Fruit fly (Drosophila melanogaster) whole organism, pupa: ENCODE results near the gene CG14442.

ENCODE experiments used
- CG10348 ChIP-seq: fragments of 200-800 bp; sonication (Bioruptor generic); IDR thresholded peaks from 2 replicates; pipeline ENCODE4 v1.3.6; 2022; ENCODE audit warnings: missing biosample characterization, missing genetic modification characterization
- CG12605 ChIP-seq: fragments of 200-800 bp; sonication (Bioruptor generic); IDR thresholded peaks from 2 replicates; pipeline ENCODE4 v1.3.6; 2022; ENCODE audit warnings: missing biosample characterization, missing genetic modification characterization
- CG13204 ChIP-seq: fragments of 200-800 bp; sonication (Bioruptor generic); optimal IDR thresholded peaks from 2 replicates; lab custom pipeline; 2018; ENCODE audit warnings: missing biosample characterization, mild to moderate bottlenecking, missing genetic modification characterization, moderate library complexity
- CG14655 ChIP-seq: fragments of 200-800 bp; sonication (Bioruptor generic); optimal IDR thresholded peaks from 3 replicates; lab custom pipeline; 2017; ENCODE audit warnings: mild to moderate bottlenecking, missing biosample characterization, missing genetic modification reagents, missing genetic modification characterization
- CG15710 ChIP-seq: fragments of 200-800 bp; sonication (Bioruptor generic); optimal IDR thresholded peaks from 2 replicates; lab custom pipeline; 2018; ENCODE audit warnings: missing biosample characterization, mild to moderate bottlenecking, missing genetic modification characterization, moderate library complexity
- CG17806 ChIP-seq: fragments of 200-800 bp; sonication (Bioruptor generic); optimal IDR thresholded peaks from 2 replicates; lab custom pipeline; 2018; ENCODE audit warnings: missing biosample characterization, mild to moderate bottlenecking, missing genetic modification characterization, moderate library complexity
- CG32121 ChIP-seq: fragments of 200-800 bp; sonication (Bioruptor generic); IDR thresholded peaks from 2 replicates; pipeline ENCODE4 v1.3.6; 2022; ENCODE audit warnings: missing biosample characterization, missing genetic modification characterization
- CG34367 ChIP-seq: fragments of 200-800 bp; sonication (Bioruptor generic); optimal IDR thresholded peaks from 2 replicates; lab custom pipeline; 2018; ENCODE audit warnings: missing biosample characterization, mild to moderate bottlenecking, missing genetic modification characterization
- CG4496 ChIP-seq: fragments of 200-800 bp; sonication (Bioruptor generic); IDR thresholded peaks from 3 replicates; pipeline ENCODE4 v1.3.6; 2022; ENCODE audit warnings: missing biosample characterization, missing genetic modification characterization
- CG8159 ChIP-seq: fragments of 200-800 bp; sonication (Bioruptor generic); optimal IDR thresholded peaks from 3 replicates; lab custom pipeline; 2018; ENCODE audit warnings: missing biosample characterization, mild to moderate bottlenecking, missing genetic modification characterization, moderate library complexity
- CG8301 ChIP-seq: fragments of 200-800 bp; sonication (Bioruptor generic); optimal IDR thresholded peaks from 2 replicates; lab custom pipeline; 2018; ENCODE audit warnings: missing biosample characterization, mild to moderate bottlenecking, missing genetic modification characterization
- CG9948 ChIP-seq: fragments of 200-800 bp; sonication (Bioruptor generic); optimal IDR thresholded peaks from 2 replicates; lab custom pipeline; 2018; ENCODE audit warnings: missing biosample characterization, mild to moderate bottlenecking, missing genetic modification characterization, moderate library complexity
- D1 ChIP-seq: fragments of 200-800 bp; sonication (Bioruptor generic); optimal IDR thresholded peaks from 2 replicates; lab custom pipeline; 2018; ENCODE audit warnings: missing biosample characterization, mild to moderate bottlenecking, missing genetic modification characterization, moderate library complexity
- EcR ChIP-seq: fragments of 200-800 bp; sonication (Bioruptor generic); optimal IDR thresholded peaks from 3 replicates; lab custom pipeline; 2019; ENCODE audit warnings: missing biosample characterization, missing genetic modification characterization, mild to moderate bottlenecking, moderate library complexity, missing genetic modification reagents
- Ets98B ChIP-seq: fragments of 200-800 bp; sonication (Bioruptor generic); IDR thresholded peaks from 2 replicates; pipeline ENCODE4 v1.3.6; 2022; ENCODE audit warnings: missing biosample characterization, missing genetic modification characterization
- Pif1A ChIP-seq: fragments of 200-800 bp; sonication (Bioruptor generic); optimal IDR thresholded peaks from 3 replicates; lab custom pipeline; 2016; ENCODE audit warnings: missing biosample characterization, missing genetic modification characterization
- Pif1B ChIP-seq: fragments of 200-800 bp; sonication (Bioruptor generic); optimal IDR thresholded peaks from 3 replicates; lab custom pipeline; 2016; ENCODE audit warnings: missing biosample characterization, missing genetic modification characterization
- Snoo ChIP-seq: fragments of 200-800 bp; sonication (Bioruptor generic); optimal IDR thresholded peaks from 3 replicates; lab custom pipeline; 2017; ENCODE audit warnings: missing biosample characterization, mild to moderate bottlenecking, missing genetic modification characterization, inconsistent platforms
- fd96Ca ChIP-seq: fragments of 200-800 bp; sonication (Bioruptor generic); IDR thresholded peaks from 3 replicates; pipeline ENCODE4 v1.3.6; 2022; ENCODE audit warnings: missing biosample characterization, missing genetic modification characterization
- gl ChIP-seq: fragments of 200-800 bp; sonication (Bioruptor generic); optimal IDR thresholded peaks from 2 replicates; lab custom pipeline; 2018; ENCODE audit warnings: missing biosample characterization, mild to moderate bottlenecking, missing genetic modification characterization
- rn ChIP-seq: fragments of 200-800 bp; sonication (Bioruptor generic); IDR thresholded peaks from 2 replicates; pipeline ENCODE4 v1.3.6; 2022; ENCODE audit warnings: missing biosample characterization, missing genetic modification characterization

CG14442 gene

DNA sequence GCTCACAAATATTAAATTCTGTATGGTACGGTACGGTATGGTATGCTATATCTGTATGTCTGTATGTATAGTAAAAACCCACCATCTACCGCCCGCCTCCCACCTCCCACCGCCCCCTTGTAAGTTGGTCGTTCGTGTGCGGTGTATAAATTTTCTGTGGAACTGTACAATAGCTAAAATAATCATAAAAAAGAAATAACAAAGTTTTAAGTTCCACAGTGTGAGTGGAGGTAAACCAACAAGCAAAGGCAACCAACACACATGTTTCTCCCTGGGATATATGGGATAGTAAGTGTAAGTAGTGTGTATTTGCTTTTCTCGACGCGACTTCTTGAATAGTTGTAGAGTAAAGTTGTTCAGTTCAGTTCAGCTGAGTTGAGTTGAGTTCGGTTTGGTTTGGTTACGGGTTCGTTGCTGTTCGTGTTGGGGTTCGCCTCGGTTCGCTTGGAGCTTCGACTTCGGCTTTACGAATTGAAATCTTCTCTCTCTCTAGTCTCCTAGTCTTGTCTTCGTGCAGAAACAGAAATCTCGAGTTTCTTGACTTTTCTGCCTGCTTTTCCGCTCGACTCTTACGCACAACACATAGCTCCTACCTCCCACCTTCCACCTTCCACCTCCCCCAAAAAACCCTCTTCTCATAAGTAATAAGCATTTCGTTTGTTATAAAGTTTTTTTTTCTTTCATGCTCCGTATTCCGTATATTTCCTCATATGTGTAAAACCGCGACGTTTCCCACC, 11.9 kb upstream of the CG14442 start:
- TF ChIP-seq EcR (peak; percentile 78), CG17806 (tag; lab: Kevin White, UChicago) (no peak)

- TF ChIP-seq CG4496 (GFP tag; lab: Robert Waterston, UW), result no peak
- no peak for TF ChIP-seq Ets98B (GFP tag; lab: Robert Waterston, UW)
- no peak for TF ChIP-seq CG9948 (tag; lab: Kevin White, UChicago)
Observed at dm6 chrX:6705890-6706289, 11.1 kb upstream of the CG14442 start.

dm6 chrX:6705059-6705802, 10.4 kb upstream of the CG14442 start:
- no peak for TF ChIP-seq D1 (tag; lab: Kevin White, UChicago)
- no peak for TF ChIP-seq CG13204 (GFP tag; lab: Kevin White, UChicago)
- TF ChIP-seq CG15710 (tag; lab: Kevin White, UChicago), result peak; percentile 24
- no peak for TF ChIP-seq rn (GFP tag; lab: Robert Waterston, UW)
- TF ChIP-seq CG8159 (tag; lab: Kevin White, UChicago), result peak; percentile 21
- TF ChIP-seq CG34367 (tag; lab: Kevin White, UChicago), result peak; percentile 16
- peak; percentile 3 for TF ChIP-seq gl (tag; lab: Kevin White, UChicago)
- peak; percentile 49; the same call in 2 of the 3 replicates for TF ChIP-seq CG4496 (GFP tag; lab: Robert Waterston, UW)
- no peak for TF ChIP-seq Ets98B (GFP tag; lab: Robert Waterston, UW)
- TF ChIP-seq fd96Ca (GFP tag; lab: Robert Waterston, UW), result peak; percentile 60; the same call in 1 of the 3 replicates
- peak; percentile 8 for TF ChIP-seq Snoo (tag; lab: Kevin White, UChicago)
- TF ChIP-seq Pif1B (GFP tag; lab: Kevin White, UChicago), result peak; percentile 28
- no peak for TF ChIP-seq CG12605 (GFP tag; lab: Robert Waterston, UW)
- TF ChIP-seq Pif1A (GFP tag; lab: Kevin White, UChicago), result peak; percentile 22
- peak; percentile 65 for TF ChIP-seq CG14655
- no peak for TF ChIP-seq CG10348 (GFP tag; lab: Robert Waterston, UW)
- peak; percentile 23 for TF ChIP-seq CG9948 (tag; lab: Kevin White, UChicago)
- TF ChIP-seq CG32121 (GFP tag; lab: Robert Waterston, UW), result peak; percentile 30; the same call in 1 of the 2 replicates
- peak; percentile 27 for TF ChIP-seq CG8301 (tag; lab: Kevin White, UChicago)
- no peak for TF ChIP-seq EcR
- TF ChIP-seq CG17806 (tag; lab: Kevin White, UChicago), result peak; percentile 25

DNA sequence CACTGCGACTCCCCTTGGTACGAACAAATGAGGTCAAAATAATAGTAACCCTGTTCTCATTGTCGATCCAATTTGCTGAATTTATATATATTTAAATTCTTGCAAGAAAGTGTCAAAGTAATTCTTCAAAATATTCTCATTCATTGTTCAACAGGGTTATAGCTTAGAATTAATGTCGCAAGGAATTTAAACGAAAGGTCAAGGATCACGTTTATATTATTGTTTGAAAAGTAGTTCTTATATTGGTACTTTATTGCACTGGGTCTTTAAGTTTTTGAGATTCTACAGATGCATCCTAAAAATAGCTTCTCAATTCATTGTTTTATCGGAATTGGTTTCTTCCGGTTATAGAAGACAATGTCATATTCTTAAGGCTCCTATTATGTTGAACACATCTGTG, 9.2 kb upstream of the CG14442 start:
- TF ChIP-seq CG9948 (tag; lab: Kevin White, UChicago) (peak; percentile 52), CG34367 (tag; lab: Kevin White, UChicago) (peak; percentile 33), Pif1A (GFP tag; lab: Kevin White, UChicago) (peak; percentile 51), CG10348 (GFP tag; lab: Robert Waterston, UW) (no peak), CG15710 (tag; lab: Kevin White, UChicago) (peak; percentile 53), EcR (no peak), CG14655 (peak; percentile 65), CG8301 (tag; lab: Kevin White, UChicago) (peak; percentile 49), CG8159 (tag; lab: Kevin White, UChicago) (peak; percentile 63), CG4496 (GFP tag; lab: Robert Waterston, UW) (no peak), CG17806 (tag; lab: Kevin White, UChicago) (peak; percentile 28), Pif1B (GFP tag; lab: Kevin White, UChicago) (peak; percentile 16)

- no peak for TF ChIP-seq Snoo (tag; lab: Kevin White, UChicago)
- 0 out of 2 replicates have a peak, but pooled peaks have one; percentile 5 for TF ChIP-seq CG12605 (GFP tag; lab: Robert Waterston, UW)
- TF ChIP-seq fd96Ca (GFP tag; lab: Robert Waterston, UW), result no peak
- TF ChIP-seq CG34367 (tag; lab: Kevin White, UChicago), result peak; percentile 14
- peak; percentile 6 for TF ChIP-seq CG17806 (tag; lab: Kevin White, UChicago)
- TF ChIP-seq rn (GFP tag; lab: Robert Waterston, UW), result no peak
- no peak for TF ChIP-seq EcR
- peak; percentile 15 for TF ChIP-seq CG8301 (tag; lab: Kevin White, UChicago)
- peak; percentile 64 for TF ChIP-seq CG14655
- TF ChIP-seq CG8159 (tag; lab: Kevin White, UChicago), result peak; percentile 39
- no peak for TF ChIP-seq CG32121 (GFP tag; lab: Robert Waterston, UW)
- TF ChIP-seq Pif1A (GFP tag; lab: Kevin White, UChicago), result no peak
- no peak for TF ChIP-seq CG13204 (GFP tag; lab: Kevin White, UChicago)
- TF ChIP-seq Pif1B (GFP tag; lab: Kevin White, UChicago), result no peak
- TF ChIP-seq CG15710 (tag; lab: Kevin White, UChicago), result peak; percentile 6
- no peak for TF ChIP-seq CG10348 (GFP tag; lab: Robert Waterston, UW)
- peak; percentile 38; the same call in 1 of the 3 replicates for TF ChIP-seq CG4496 (GFP tag; lab: Robert Waterston, UW)
- TF ChIP-seq gl (tag; lab: Kevin White, UChicago), result no peak
- no peak for TF ChIP-seq D1 (tag; lab: Kevin White, UChicago)
- TF ChIP-seq CG9948 (tag; lab: Kevin White, UChicago), result peak; percentile 22
- no peak for TF ChIP-seq Ets98B (GFP tag; lab: Robert Waterston, UW)
- TF ChIP-seq, all 21 proteins: peak for 9
Observed at dm6 chrX:6703237-6703636, 8.4 kb upstream of the CG14442 start.
